Fruit fly (Drosophila melanogaster): ENCODE data around the gene Wdr37.
A peak's percentile ranks its signal among the peaks of the same experiment; 100 is the strongest.

The Wdr37 gene

DNA sequence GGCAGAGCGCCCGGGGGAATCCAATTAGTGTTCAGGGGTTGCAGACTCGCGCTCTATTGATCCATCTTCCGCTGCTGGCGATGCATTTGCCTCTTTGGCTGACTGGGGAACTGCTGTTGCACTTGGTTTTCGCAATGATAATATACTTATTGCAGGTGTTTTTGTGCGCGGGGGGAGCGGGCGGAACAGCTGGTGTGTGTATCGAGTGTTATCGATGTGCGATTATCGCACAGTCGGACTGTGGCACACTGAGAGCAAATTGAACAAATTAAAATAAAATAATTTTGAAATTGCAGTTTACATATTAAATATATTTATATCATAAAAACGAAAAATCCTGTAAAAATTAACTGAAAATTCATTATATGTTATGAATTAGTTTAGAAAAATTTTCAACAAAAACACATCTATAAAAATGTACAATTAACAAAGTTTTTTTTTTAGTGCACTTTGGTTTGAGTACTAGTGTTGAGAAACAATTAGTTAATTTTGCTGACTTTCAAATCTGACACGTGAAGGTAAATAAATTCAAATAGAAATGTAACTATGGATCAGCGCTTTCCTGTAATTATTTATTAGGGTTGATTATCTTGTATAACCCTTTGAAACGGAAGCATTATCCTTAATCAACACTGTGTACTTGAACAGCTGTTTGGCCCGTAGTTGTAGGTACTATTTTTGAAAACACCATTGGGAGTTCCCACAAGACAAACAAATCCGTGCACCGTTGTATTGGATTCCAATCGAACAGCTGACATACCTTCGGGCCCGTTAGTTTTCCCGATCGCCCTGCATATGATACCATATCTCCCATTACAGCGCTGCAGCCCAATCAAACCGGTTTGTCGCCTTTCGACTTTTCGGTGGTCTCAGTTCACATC is at the start of gene Wdr37, which contains the start of gene koko:
TSS of gene Wdr37 (minus strand) at position 168 of the 881 bp plus-strand sequence.
TSS of gene koko (plus strand) at position 478 of the 881 bp plus-strand sequence.
- TF ChIP-seq seq (GFP tag; IDR thresholded peaks at IDR 0.05) (peak; percentile 96), CG13296 (GFP tag; optimal IDR thresholded peaks at IDR 0.05) (peak; percentile 90), dysf (GFP tag; IDR thresholded peaks at IDR 0.05) (peak; percentile 99), en (GFP tag; optimal IDR thresholded peaks at IDR 0.05) (peak; percentile 40), CG15601 (tag; optimal IDR thresholded peaks at IDR 0.05) (peak; percentile 96), CG4820 (GFP tag; optimal IDR thresholded peaks at IDR 0.05) (peak; percentile 94), Med (GFP tag) (peak; percentile 94), CG10654 (GFP tag; optimal IDR thresholded peaks at IDR 0.05) (peak; percentile 95), Dref (GFP tag; IDR thresholded peaks at IDR 0.05) (peak; percentile 87), CG18476 (GFP tag; optimal IDR thresholded peaks at IDR 0.05) (peak; percentile 93), CG3065 (GFP tag; optimal IDR thresholded peaks at IDR 0.05) (peak; percentile 90), HmgZ (tag; optimal IDR thresholded peaks at IDR 0.05) (peak; percentile 96), CG5953 (GFP tag; IDR thresholded peaks at IDR 0.05) (peak; percentile 88), CG9609 (GFP tag; optimal IDR thresholded peaks at IDR 0.05) (peak; percentile 74), CG17912 (GFP tag; optimal IDR thresholded peaks at IDR 0.05) (peak; percentile 48), CG31365 (tag; optimal IDR thresholded peaks at IDR 0.05) (peak; percentile 5), rib (GFP tag; IDR thresholded peaks at IDR 0.05) (peak; percentile 97), CG3995 (GFP tag; optimal IDR thresholded peaks at IDR 0.05) (peak; percentile 52), CG15073 (GFP tag; optimal IDR thresholded peaks at IDR 0.05) (peak; percentile 81), Stat92E (GFP tag; optimal IDR thresholded peaks at IDR 0.05) (peak in 1 of 3 experiments; percentile 92), Hr3 (GFP tag; optimal IDR thresholded peaks at IDR 0.05) (peak; percentile 99), CG3163 (GFP tag; optimal IDR thresholded peaks at IDR 0.05) (peak; percentile 41), CG8944 (GFP tag; optimal IDR thresholded peaks at IDR 0.05) (peak; percentile 72), nerfin-2 (GFP tag; IDR thresholded peaks at IDR 0.05; ENCODE audit: partially characterized antibody) (0 out of 2 replicates have a peak, but pooled peaks have one; percentile 35), HLH3B (GFP tag; IDR thresholded peaks at IDR 0.05) (peak; percentile 99), sd (tag; optimal IDR thresholded peaks at IDR 0.05) (peak; percentile 89), CG14667 (GFP tag; IDR thresholded peaks at IDR 0.05) (peak; percentile 99), row (GFP tag; IDR thresholded peaks at IDR 0.05) (peak; percentile 99), ham (GFP tag; IDR thresholded peaks at IDR 0.05) (peak; percentile 93), CG2889 (GFP tag; IDR thresholded peaks at IDR 0.05) (peak; percentile 95), lov (optimal IDR thresholded peaks at IDR 0.05) (no peak), lov (GFP tag; IDR thresholded peaks at IDR 0.05) (peak; percentile 88; the same call in 2 of the 3 replicates), Hmr (GFP tag; optimal IDR thresholded peaks at IDR 0.05) (peak; percentile 96), CG1832 (GFP tag; optimal IDR thresholded peaks at IDR 0.05) (no peak), CG10267 (tag; optimal IDR thresholded peaks at IDR 0.05) (peak; percentile 99), sna (GFP tag; IDR thresholded peaks at IDR 0.05; ENCODE audit: partially characterized antibody) (peak; percentile 60), Camta (GFP tag; optimal IDR thresholded peaks at IDR 0.05) (peak; percentile 81), CG14860 (GFP tag; IDR thresholded peaks at IDR 0.05; ENCODE audit: partially characterized antibody) (0 out of 3 replicates have a peak, but pooled peaks have one; percentile 37), CG30020 (tag; optimal IDR thresholded peaks at IDR 0.05) (peak; percentile 87), zfh1 (GFP tag; IDR thresholded peaks at IDR 0.05) (no peak; the same call in none of the 3 replicates), tna (GFP tag; IDR thresholded peaks at IDR 0.05; ENCODE audit: partially characterized antibody) (peak; percentile 53; the same call in 1 of the 2 replicates), Hr39 (optimal IDR thresholded peaks at IDR 0.05) (no peak), ind (GFP tag; optimal IDR thresholded peaks at IDR 0.05) (peak; percentile 96), trh (GFP tag; optimal IDR thresholded peaks at IDR 0.05) (peak; percentile 93), NFAT (GFP tag; IDR thresholded peaks at IDR 0.05) (peak; percentile 93), Dp (GFP tag; optimal IDR thresholded peaks at IDR 0.05) (peak; percentile 49), CkIIα-i1 (GFP tag; IDR thresholded peaks at IDR 0.05) (peak; percentile 79), CG12391 (tag; optimal IDR thresholded peaks at IDR 0.05) (peak; percentile 99), CG17612 (GFP tag; IDR thresholded peaks at IDR 0.05) (peak; percentile 94)
